Worm (Caenorhabditis elegans) whole organism, late embryonic: ENCODE measurements around the gene B0238.12.

Experiments
- ama-1 ChIP-seq: fragments of 150-350 bp; optimal IDR thresholded peaks from 2 replicates; lab custom pipeline; 2014
- ceh-18 ChIP-seq: sonication (generic microtip); optimal IDR thresholded peaks from 2 replicates; lab custom pipeline; 2016; ENCODE audit warnings: missing genetic modification characterization, missing compliant biosample characterization
- ceh-2 ChIP-seq: sonication (generic microtip); optimal IDR thresholded peaks from 2 replicates; lab custom pipeline; 2016; ENCODE audit warnings: missing genotype, missing genetic modification characterization, missing compliant biosample characterization
- ceh-22 ChIP-seq: sonication (generic microtip); optimal IDR thresholded peaks from 2 replicates; lab custom pipeline; 2017; ENCODE audit warnings: missing biosample characterization, missing genetic modification characterization
- ceh-24 ChIP-seq: sonication (generic microtip); optimal IDR thresholded peaks from 2 replicates; lab custom pipeline; 2016; ENCODE audit warnings: mild to moderate bottlenecking, missing genetic modification characterization, missing compliant biosample characterization
- ceh-45 ChIP-seq: fragments of 200-800 bp; sonication (Bioruptor generic); IDR thresholded peaks from 2 replicates; pipeline ENCODE4 v1.3.6; 2022; ENCODE audit warnings: missing genetic modification reagents, missing genetic modification characterization, missing compliant biosample characterization
- ceh-6 ChIP-seq: fragments of 200-800 bp; sonication (Bioruptor generic); optimal IDR thresholded peaks from 2 replicates; lab custom pipeline; 2018; ENCODE audit warnings: mild to moderate bottlenecking, missing genetic modification characterization, missing compliant biosample characterization
- ceh-9 ChIP-seq: sonication (generic microtip); optimal IDR thresholded peaks from 2 replicates; lab custom pipeline; 2016; ENCODE audit warnings: mild to moderate bottlenecking, missing genetic modification characterization, inconsistent platforms, missing compliant biosample characterization
- che-1 ChIP-seq: sonication (generic microtip); optimal IDR thresholded peaks from 2 replicates; lab custom pipeline; 2016; ENCODE audit warnings: mild to moderate bottlenecking, missing genetic modification characterization, missing compliant biosample characterization
- elt-2 ChIP-seq: sonication (generic microtip); optimal IDR thresholded peaks from 2 replicates; lab custom pipeline; 2016; ENCODE audit warnings: missing genetic modification reagents, missing genetic modification characterization, missing compliant biosample characterization
- elt-4 ChIP-seq: sonication (generic microtip); optimal IDR thresholded peaks from 2 replicates; lab custom pipeline; 2016; ENCODE audit warnings: missing genetic modification characterization, missing compliant biosample characterization
- ets-4 ChIP-seq: sonication (generic microtip); optimal IDR thresholded peaks from 2 replicates; lab custom pipeline; 2016; ENCODE audit warnings: missing genetic modification characterization, missing compliant biosample characterization
- eyg-1 ChIP-seq: sonication (generic microtip); optimal IDR thresholded peaks from 2 replicates; lab custom pipeline; 2016; ENCODE audit warnings: missing genotype, missing genetic modification characterization, missing compliant biosample characterization
- fkh-10 ChIP-seq: fragments of 150-350 bp; optimal IDR thresholded peaks from 2 replicates; lab custom pipeline; 2014; ENCODE audit warnings: missing biosample characterization, missing genetic modification reagents, missing genetic modification characterization
- hlh-13 ChIP-seq: fragments of 200-800 bp; sonication (Bioruptor generic); optimal IDR thresholded peaks from 2 replicates; lab custom pipeline; 2018; ENCODE audit warnings: mild to moderate bottlenecking, missing genetic modification characterization, missing compliant biosample characterization
- hlh-30 ChIP-seq: sonication (generic microtip); optimal IDR thresholded peaks from 2 replicates; lab custom pipeline; 2017; ENCODE audit warnings: antibody characterized with exemption, missing genetic modification characterization, missing compliant biosample characterization; ENCODE audit not compliant: insufficient read depth
- hlh-8 ChIP-seq: sonication (generic microtip); optimal IDR thresholded peaks from 2 replicates; lab custom pipeline; 2016; ENCODE audit warnings: missing genotype, missing genetic modification characterization, missing compliant biosample characterization
- lim-6 ChIP-seq: sonication (generic microtip); optimal IDR thresholded peaks from 2 replicates; lab custom pipeline; 2016; ENCODE audit warnings: missing genetic modification characterization, missing compliant biosample characterization
- lin-11 ChIP-seq: fragments of 200-800 bp; sonication (Bioruptor generic); optimal IDR thresholded peaks from 2 replicates; lab custom pipeline; 2018; ENCODE audit warnings: mild to moderate bottlenecking, missing genetic modification characterization, missing compliant biosample characterization
- mec-3 ChIP-seq: sonication (generic microtip); optimal IDR thresholded peaks from 2 replicates; lab custom pipeline; 2016; ENCODE audit warnings: borderline replicate concordance, missing genetic modification characterization, missing compliant biosample characterization
- nfya-1 ChIP-seq: sonication (generic microtip); optimal IDR thresholded peaks from 2 replicates; lab custom pipeline; 2017; ENCODE audit warnings: missing genetic modification characterization, mild to moderate bottlenecking, missing compliant biosample characterization, antibody characterized with exemption, moderate library complexity
- nhr-232 ChIP-seq: sonication (generic microtip); optimal IDR thresholded peaks from 2 replicates; lab custom pipeline; 2016; ENCODE audit warnings: missing genetic modification characterization, missing compliant biosample characterization
- npax-4 ChIP-seq: sonication (generic microtip); optimal IDR thresholded peaks from 2 replicates; lab custom pipeline; 2016; ENCODE audit warnings: missing genetic modification characterization, missing compliant biosample characterization
- odd-2 ChIP-seq: sonication (generic microtip); optimal IDR thresholded peaks from 2 replicates; lab custom pipeline; 2017; ENCODE audit warnings: antibody characterized with exemption, mild to moderate bottlenecking, missing genetic modification characterization, missing compliant biosample characterization
- pat-9 ChIP-seq: fragments of 200-800 bp; sonication (Bioruptor generic); optimal IDR thresholded peaks from 2 replicates; lab custom pipeline; 2018; ENCODE audit warnings: mild to moderate bottlenecking, missing genetic modification characterization, moderate library complexity, missing compliant biosample characterization
- pax-1 ChIP-seq: fragments of 150-350 bp; optimal IDR thresholded peaks from 2 replicates; lab custom pipeline; 2014; ENCODE audit warnings: missing biosample characterization, missing genetic modification characterization
- pha-4 ChIP-seq: fragments of 150-350 bp; optimal IDR thresholded peaks from 2 replicates; lab custom pipeline; 2018; ENCODE audit warnings: missing biosample characterization, missing genetic modification reagents, missing genetic modification characterization
- pqm-1 ChIP-seq: sonication (generic microtip); optimal IDR thresholded peaks from 2 replicates; lab custom pipeline; 2016; ENCODE audit warnings: missing genetic modification characterization, missing compliant biosample characterization
- ref-2 ChIP-seq: sonication (generic microtip); optimal IDR thresholded peaks from 2 replicates; lab custom pipeline; 2016; ENCODE audit warnings: missing genetic modification characterization, missing compliant biosample characterization
- rnt-1 ChIP-seq: sonication (generic microtip); optimal IDR thresholded peaks from 2 replicates; lab custom pipeline; 2016; ENCODE audit warnings: missing genetic modification characterization, missing compliant biosample characterization
- tbx-7 ChIP-seq: sonication (generic microtip); optimal IDR thresholded peaks from 2 replicates; lab custom pipeline; 2016; ENCODE audit warnings: missing genotype, missing genetic modification characterization, missing compliant biosample characterization
- unc-3 ChIP-seq, 2 experiments: fragments of 200-800 bp in 1 of 2; sonication (Bioruptor generic) in 1 of 2; sonication (generic microtip) in 1 of 2; conservative IDR thresholded peaks in 1 of 2; optimal IDR thresholded peaks in 1 of 2; 2 replicates each; pipeline versions ENCODE4 v1.3.6 to Lab custom; 2016 to 2022; ENCODE audit warnings: missing compliant biosample characterization in 2 of 2, missing genetic modification characterization in 2 of 2, missing genetic modification reagents in 1 of 2
- unc-42 ChIP-seq: sonication (generic microtip); optimal IDR thresholded peaks from 2 replicates; lab custom pipeline; 2016; ENCODE audit warnings: missing genotype, missing genetic modification characterization, missing compliant biosample characterization
- unc-86 ChIP-seq: sonication (generic microtip); optimal IDR thresholded peaks from 2 replicates; lab custom pipeline; 2016; ENCODE audit warnings: missing genetic modification characterization, missing compliant biosample characterization
- zip-5 ChIP-seq: sonication (generic microtip); optimal IDR thresholded peaks from 2 replicates; lab custom pipeline; 2016; ENCODE audit warnings: missing genetic modification characterization, missing compliant biosample characterization

B0238.12 gene

DNA sequence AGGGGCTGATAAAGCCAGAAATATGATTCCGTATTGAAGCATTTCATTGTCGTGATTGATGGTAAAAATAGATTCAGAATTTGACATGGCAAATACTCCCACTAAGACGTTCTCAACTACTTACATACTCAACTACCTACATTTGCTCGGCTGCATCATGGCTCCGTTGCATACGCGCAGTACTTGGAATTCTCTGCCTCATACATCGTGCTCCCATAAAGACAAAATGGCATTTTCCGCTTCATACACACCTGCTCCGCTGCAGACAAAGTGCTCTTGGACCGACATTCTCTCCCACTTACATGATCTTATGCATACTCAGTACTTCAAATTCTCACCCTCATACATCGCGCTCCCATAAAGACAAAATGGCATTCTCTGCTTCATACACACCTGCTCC is at the start of gene B0238.12, which contains the start of gene srt-69:
TSS of gene B0238.12 (plus strand) at position 264 of the 400 bp plus-strand sequence.
TSS of gene srt-69 (minus strand) at position 101 of the 400 bp plus-strand sequence.
- TF ChIP-seq ceh-6 (GFP tag; lab: Kevin White, UChicago) (no peak), nhr-232 (tag; lab: Kevin White, UChicago) (no peak), ets-4 (tag; lab: Kevin White, UChicago) (no peak), npax-4 (no peak), lin-11 (tag; lab: Kevin White, UChicago) (no peak), unc-86 (tag; lab: Kevin White, UChicago) (no peak)

DNA sequence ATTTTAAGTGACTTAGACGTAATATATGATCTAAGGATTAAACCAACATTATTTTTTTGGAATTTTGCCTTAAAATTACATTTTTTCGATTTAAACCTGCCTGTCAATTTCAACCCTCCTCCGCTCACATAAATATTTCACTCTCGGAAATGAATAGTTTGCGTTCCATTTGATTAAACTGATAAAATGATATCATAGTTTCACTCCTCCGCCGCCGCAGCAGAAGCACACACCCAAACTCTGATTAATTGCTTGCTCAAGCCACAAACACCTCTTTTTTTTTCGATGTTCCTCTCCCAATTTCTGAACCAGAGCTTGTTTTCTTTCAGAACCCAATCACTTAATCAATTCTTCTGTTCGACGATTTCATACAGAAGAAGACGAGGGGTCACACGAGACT is 42.6 kb upstream of the B0238.12 start, which contains the start of gene Y49G5B.1:
TSS of gene Y49G5B.1 (plus strand) at position 324 of the 400 bp plus-strand sequence.
- TF ChIP-seq hlh-30 (tag; lab: Kevin White, UChicago) (no peak), ceh-24 (no peak), mec-3 (tag; lab: Kevin White, UChicago) (no peak), ceh-45 (GFP tag; lab: Robert Waterston, UW) (no peak), fkh-10 (GFP tag; lab: Kevin White, UChicago) (no peak), ets-4 (tag; lab: Kevin White, UChicago) (no peak), lim-6 (no peak), odd-2 (no peak), elt-2 (tag; lab: Kevin White, UChicago) (no peak)

- TF ChIP-seq ref-2 (tag; lab: Kevin White, UChicago) (no peak), unc-42 (no peak), pha-4 (tag; lab: Kevin White, UChicago) (no peak), ceh-6 (GFP tag; lab: Kevin White, UChicago) (no peak), pax-1 (tag; lab: Kevin White, UChicago) (no peak)
- TF ChIP-seq, all 69 proteins: peak for 0
Observed at ce11 chrV:5225660-5226059, 40.0 kb upstream of the B0238.12 start.

DNA sequence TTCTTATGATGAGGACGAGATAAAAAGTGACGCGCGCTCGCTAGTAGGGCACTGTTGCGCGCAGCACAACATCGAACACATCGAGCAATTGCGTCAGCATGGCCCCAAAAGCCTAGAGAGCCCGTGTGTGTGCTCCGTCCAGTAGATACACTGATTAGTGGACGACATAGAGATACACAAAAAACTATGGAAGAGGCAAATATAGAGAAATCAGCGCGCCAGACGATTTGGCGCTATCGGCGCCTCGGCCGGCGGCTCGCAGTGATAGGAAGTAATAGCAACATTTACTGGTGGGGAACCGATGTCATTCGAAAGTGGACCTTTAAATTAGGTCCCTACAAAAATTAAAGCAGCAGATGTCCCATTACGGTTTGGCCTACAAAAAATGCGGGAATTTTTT is 37.1 kb upstream of the B0238.12 start:
- no peak for TF ChIP-seq ceh-2 (tag; lab: Kevin White, UChicago)
- no peak for TF ChIP-seq nfya-1 (tag; lab: Kevin White, UChicago)
- TF ChIP-seq npax-4, result no peak
- TF ChIP-seq ceh-22, result no peak

ce11 chrV:5233777-5234176 is 31.9 kb upstream of the B0238.12 start, which contains the start of gene cest-32:
Gene cest-32 (minus strand): TSS chrV:5233891.
- no peak for TF ChIP-seq ama-1
- no peak for TF ChIP-seq hlh-8 (tag; lab: Kevin White, UChicago)
- no peak for TF ChIP-seq unc-86 (tag; lab: Kevin White, UChicago)
- no peak for TF ChIP-seq eyg-1 (tag; lab: Kevin White, UChicago)
- TF ChIP-seq zip-5 (tag; lab: Kevin White, UChicago), result no peak
- TF ChIP-seq pha-4 (tag; lab: Kevin White, UChicago), result no peak
- TF ChIP-seq lin-11 (tag; lab: Kevin White, UChicago), result no peak
- TF ChIP-seq odd-2, result no peak
- no peak for TF ChIP-seq hlh-13 (GFP tag; lab: Kevin White, UChicago)
- TF ChIP-seq pat-9 (tag; lab: Kevin White, UChicago), result no peak
- TF ChIP-seq che-1 (tag; lab: Kevin White, UChicago), result no peak
- no peak for TF ChIP-seq pqm-1 (tag; lab: Kevin White, UChicago)
- no peak for TF ChIP-seq ceh-18 (tag; lab: Kevin White, UChicago)
- TF ChIP-seq rnt-1, result no peak
- no peak for TF ChIP-seq unc-3 (GFP tag; conservative IDR thresholded peaks at IDR 0.05; lab: Robert Waterston, UW)
- TF ChIP-seq unc-3 (tag; optimal IDR thresholded peaks at IDR 0.05; lab: Kevin White, UChicago), result no peak
- TF ChIP-seq elt-4 (tag; lab: Kevin White, UChicago), result no peak
- TF ChIP-seq ref-2 (tag; lab: Kevin White, UChicago), result no peak
- no peak for TF ChIP-seq tbx-7 (tag; lab: Kevin White, UChicago)
- no peak for TF ChIP-seq ceh-6 (GFP tag; lab: Kevin White, UChicago)
- TF ChIP-seq ceh-9, result no peak
